Worm (Caenorhabditis elegans): Measurements from ENCODE around the gene C25H3.1.
A peak's percentile ranks its signal among the peaks of the same experiment; 100 is the strongest.

Gene C25H3.1

DNA sequence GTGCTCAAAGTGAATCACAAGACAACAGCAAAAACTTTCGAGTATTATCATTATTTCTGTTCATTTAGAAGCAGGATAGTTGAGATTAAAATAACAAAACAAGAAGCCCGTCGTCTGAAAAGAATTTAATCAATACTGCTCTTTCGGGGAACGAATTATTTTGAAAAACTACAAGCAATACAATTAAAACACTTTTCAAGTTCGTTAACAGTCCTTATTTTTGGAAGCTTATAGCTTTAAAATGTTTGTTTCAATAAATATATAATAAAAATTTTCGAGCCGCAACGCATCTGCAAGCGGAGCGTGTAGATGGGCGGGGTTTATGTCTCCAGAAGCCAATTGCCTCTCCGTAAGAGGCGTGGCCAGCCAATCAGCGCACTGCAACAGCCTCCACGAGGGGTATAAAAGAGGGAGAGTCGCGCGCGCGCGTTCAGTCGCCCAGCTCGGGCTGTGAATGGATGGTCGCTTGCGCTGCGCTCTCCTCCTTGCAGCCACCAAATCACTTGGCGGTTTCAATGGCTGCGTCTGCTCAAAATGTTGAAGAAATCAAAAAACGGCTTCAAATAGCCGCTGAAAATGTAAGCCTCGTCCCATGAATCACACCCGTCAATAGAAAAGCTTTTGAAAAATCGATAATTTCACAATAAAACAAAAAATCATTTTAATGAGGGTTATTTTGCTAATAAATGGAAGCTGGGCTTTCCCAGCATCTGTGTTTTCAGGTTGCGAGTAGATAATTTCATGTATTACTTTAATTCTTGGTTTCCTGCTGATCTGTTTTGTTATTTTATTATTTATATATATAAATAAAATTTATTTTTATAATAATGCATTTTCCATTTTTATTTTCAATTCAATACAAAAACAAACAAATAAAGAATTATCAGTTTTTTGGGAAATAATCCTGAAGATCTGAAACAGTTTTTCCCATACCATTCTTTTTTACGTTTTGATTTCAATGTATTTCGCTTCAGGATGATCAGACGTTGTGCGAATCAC is 37.8 kb upstream of the C25H3.1 start, which contains the start of the genes ift-43 and mdt-26 (continued):
- TF ChIP-seq ztf-1 (GFP tag; conservative IDR thresholded peaks at IDR 0.05): no peak
- TF ChIP-seq snpc-4 (tag; optimal IDR thresholded peaks at IDR 0.05): no peak

- TF ChIP-seq zag-1 (tag; optimal IDR thresholded peaks at IDR 0.05): peak; percentile 93
- TF ChIP-seq F13H6.1 (tag; optimal IDR thresholded peaks at IDR 0.05): peak; percentile 90
- TF ChIP-seq dmd-4 (tag; optimal IDR thresholded peaks at IDR 0.05): no peak
- TF ChIP-seq ztf-4 (tag; optimal IDR thresholded peaks at IDR 0.05): peak; percentile 98
- peak; percentile 66 for TF ChIP-seq snpc-4 (tag; optimal IDR thresholded peaks at IDR 0.05)
- TF ChIP-seq ZK546.5 (tag; optimal IDR thresholded peaks at IDR 0.05): no peak
- TF ChIP-seq aly-2 (tag; optimal IDR thresholded peaks at IDR 0.05): no peak
- no peak for TF ChIP-seq skn-1 (tag; optimal IDR thresholded peaks at IDR 0.05)
- TF ChIP-seq lin-13 (GFP tag; optimal IDR thresholded peaks at IDR 0.05): peak; percentile 91
- no peak for TF ChIP-seq unc-62 (GFP tag; optimal IDR thresholded peaks at IDR 0.05)
- TF ChIP-seq R02D3.7 (tag; optimal IDR thresholded peaks at IDR 0.05): no peak
- TF ChIP-seq elt-1 (tag; optimal IDR thresholded peaks at IDR 0.05): no peak
- TF ChIP-seq mab-5 (tag; optimal IDR thresholded peaks at IDR 0.05): peak; percentile 77
- peak; percentile 80 for TF ChIP-seq nhr-6 (tag; optimal IDR thresholded peaks at IDR 0.05)
- TF ChIP-seq nhr-10 (tag; optimal IDR thresholded peaks at IDR 0.05): no peak
- peak; percentile 58 for TF ChIP-seq egl-27 (tag; optimal IDR thresholded peaks at IDR 0.05)
- no peak for TF ChIP-seq alr-1 (tag; optimal IDR thresholded peaks at IDR 0.05)
- peak; percentile 61 for TF ChIP-seq sem-4 (tag; optimal IDR thresholded peaks at IDR 0.05)
- TF ChIP-seq crh-2 (tag; optimal IDR thresholded peaks at IDR 0.05): peak; percentile 84
- no peak for TF ChIP-seq nhr-12 (tag; optimal IDR thresholded peaks at IDR 0.05)
- TF ChIP-seq sma-3 (GFP tag; optimal IDR thresholded peaks at IDR 0.05): peak; percentile 74
- peak; percentile 80 for TF ChIP-seq ceh-82 (tag; optimal IDR thresholded peaks at IDR 0.05)
- TF ChIP-seq ztf-11 (tag; optimal IDR thresholded peaks at IDR 0.05): peak; percentile 50
- peak; percentile 57 to 79 for TF ChIP-seq mdl-1 (tag; optimal IDR thresholded peaks at IDR 0.05)
- TF ChIP-seq nhr-23 (tag; optimal IDR thresholded peaks at IDR 0.05): no peak
- TF ChIP-seq nhr-237 (tag; optimal IDR thresholded peaks at IDR 0.05): no peak
- TF ChIP-seq unc-39 (tag; optimal IDR thresholded peaks at IDR 0.05): no peak
- no peak for TF ChIP-seq peb-1 (tag; optimal IDR thresholded peaks at IDR 0.05)
- TF ChIP-seq C34F6.9 (tag; optimal IDR thresholded peaks at IDR 0.05): peak; percentile 86
- 0 out of 2 replicates have a peak, but pooled peaks have one; percentile 61 for TF ChIP-seq ztf-1 (GFP tag; conservative IDR thresholded peaks at IDR 0.05)
- TF ChIP-seq gmeb-1 (tag; optimal IDR thresholded peaks at IDR 0.05): peak; percentile 60
- TF ChIP-seq elt-3 (tag; optimal IDR thresholded peaks at IDR 0.05): no peak
- TF ChIP-seq nhr-21 (tag; optimal IDR thresholded peaks at IDR 0.05): peak; percentile 88
- peak; percentile 95 for TF ChIP-seq Y55F3AM.14 (GFP tag; optimal IDR thresholded peaks at IDR 0.05)
- peak; percentile 86 for TF ChIP-seq sma-9 (GFP tag; optimal IDR thresholded peaks at IDR 0.05)
- TF ChIP-seq sma-9 (tag; optimal IDR thresholded peaks at IDR 0.05): no peak
- no peak for TF ChIP-seq mbf-1 (tag; optimal IDR thresholded peaks at IDR 0.05)
- TF ChIP-seq nhr-25 (tag; optimal IDR thresholded peaks at IDR 0.05): peak; percentile 45
- TF ChIP-seq lin-39 (tag; optimal IDR thresholded peaks at IDR 0.05): peak; percentile 58
- peak; percentile 74 to 86 for TF ChIP-seq lsy-2 (tag; optimal IDR thresholded peaks at IDR 0.05)
- TF ChIP-seq lin-11 (tag; optimal IDR thresholded peaks at IDR 0.05): peak; percentile 96
- peak; percentile 76 for TF ChIP-seq ceh-16 (tag; optimal IDR thresholded peaks at IDR 0.05)
- peak; percentile 63 for TF ChIP-seq unc-55 (GFP tag; optimal IDR thresholded peaks at IDR 0.05)
- TF ChIP-seq nhr-11 (tag; optimal IDR thresholded peaks at IDR 0.05): no peak
- TF ChIP-seq ama-1 (optimal IDR thresholded peaks at IDR 0.05): peak; percentile 99
- TF ChIP-seq nhr-129 (tag; optimal IDR thresholded peaks at IDR 0.05): peak; percentile 95
- TF ChIP-seq nhr-77 (tag; optimal IDR thresholded peaks at IDR 0.05): no peak
- TF ChIP-seq fos-1 (tag; optimal IDR thresholded peaks at IDR 0.05): peak; percentile 72
- peak; percentile 15 for TF ChIP-seq blmp-1 (tag; optimal IDR thresholded peaks at IDR 0.05; ENCODE audit: insufficient read depth)
These were observed 37.1 kb upstream of the C25H3.1 start for ce11 chrII:5661735-5662177.

Measured in whole organism, L2 larva.